Worm (Caenorhabditis elegans): Measurements from ENCODE around the gene Y49A3A.4.

DNA sequence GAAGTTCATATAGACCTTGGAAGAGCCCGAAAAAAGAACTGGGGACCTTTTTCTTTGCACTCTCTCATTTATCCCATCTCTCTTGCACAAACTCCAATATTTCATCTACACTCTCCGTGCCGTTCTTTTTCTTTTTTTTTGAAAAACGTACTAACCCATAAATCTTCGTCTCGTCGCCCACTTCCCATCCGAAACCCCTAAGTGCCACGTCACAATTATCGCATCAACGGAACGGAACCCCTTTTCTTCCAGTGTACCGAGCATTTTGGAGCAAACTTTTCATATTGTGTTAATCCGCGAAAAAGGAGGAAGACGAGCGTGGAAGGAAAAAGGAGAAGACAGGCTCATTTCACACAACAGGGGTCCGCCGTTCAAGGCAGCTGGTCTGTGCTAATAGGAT, 10.7 kb upstream of the Y49A3A.4 start:
- TF ChIP-seq ceh-13 (GFP tag; optimal IDR thresholded peaks at IDR 0.05) (no peak), ama-1 (optimal IDR thresholded peaks at IDR 0.05) (no peak), F13C5.2 (tag; optimal IDR thresholded peaks at IDR 0.05) (no peak), tbx-11 (GFP tag; IDR thresholded peaks at IDR 0.05) (no peak), ceh-36 (tag; optimal IDR thresholded peaks at IDR 0.05) (no peak), aly-1 (tag; optimal IDR thresholded peaks at IDR 0.05) (no peak), hmbx-1 (tag; optimal IDR thresholded peaks at IDR 0.05) (no peak), sea-1 (GFP tag; conservative IDR thresholded peaks at IDR 0.05) (no peak), flt-1 (GFP tag; IDR thresholded peaks at IDR 0.05) (no peak)

Measured in whole organism, early embryonic.